Fruit fly (Drosophila melanogaster): ENCODE results near the gene subdued.

subdued gene

dm6 chr3R:19620953-19621352 is 21.6 kb downstream of the subdued start (continued):
- TF ChIP-seq chn (GFP tag; optimal IDR thresholded peaks at IDR 0.05) (no peak), Doc2 (GFP tag; IDR thresholded peaks at IDR 0.05) (no peak), D (optimal IDR thresholded peaks at IDR 0.05) (no peak), D (GFP tag; optimal IDR thresholded peaks at IDR 0.05) (no peak), Dll (GFP tag; IDR thresholded peaks at IDR 0.05; ENCODE audit: partially characterized antibody) (no peak), CG6854 (GFP tag; optimal IDR thresholded peaks at IDR 0.05) (peak; percentile 38), her (GFP tag; optimal IDR thresholded peaks at IDR 0.05) (peak; percentile 35), CG8765 (GFP tag; IDR thresholded peaks at IDR 0.05) (no peak), dm (GFP tag; optimal IDR thresholded peaks at IDR 0.05) (no peak), Xbp1 (GFP tag; optimal IDR thresholded peaks at IDR 0.05) (no peak), CG10565 (GFP tag; optimal IDR thresholded peaks at IDR 0.05) (no peak), CTCF (GFP tag; optimal IDR thresholded peaks at IDR 0.05) (peak; percentile 10), pros (GFP tag; optimal IDR thresholded peaks at IDR 0.05) (no peak), ems (GFP tag; optimal IDR thresholded peaks at IDR 0.05) (no peak), CG4282 (GFP tag; optimal IDR thresholded peaks at IDR 0.05) (no peak), CG31224 (GFP tag; IDR thresholded peaks at IDR 0.05) (no peak), ftz-f1 (GFP tag; optimal IDR thresholded peaks at IDR 0.05) (peak; percentile 42), wdn (GFP tag; IDR thresholded peaks at IDR 0.05) (no peak), CG17802 (tag; optimal IDR thresholded peaks at IDR 0.05) (no peak), ERR (GFP tag; optimal IDR thresholded peaks at IDR 0.05) (no peak), Fer3 (tag; optimal IDR thresholded peaks at IDR 0.05) (no peak), fd102C (GFP tag; optimal IDR thresholded peaks at IDR 0.05) (no peak), CG4424 (GFP tag; optimal IDR thresholded peaks at IDR 0.05) (no peak), pzg (GFP tag; optimal IDR thresholded peaks at IDR 0.05) (no peak), bbx (GFP tag; IDR thresholded peaks at IDR 0.05; ENCODE audit: partially characterized antibody) (peak; percentile 32; the same call in 1 of the 2 replicates), dmrt11E (tag; optimal IDR thresholded peaks at IDR 0.05) (no peak), ken (GFP tag; IDR thresholded peaks at IDR 0.05) (no peak), CG2202 (tag; optimal IDR thresholded peaks at IDR 0.05) (no peak), fru (optimal IDR thresholded peaks at IDR 0.05) (no peak), H2.0 (GFP tag; IDR thresholded peaks at IDR 0.05) (no peak), CG1024 (GFP tag; IDR thresholded peaks at IDR 0.05) (no peak), NC2β (GFP tag; optimal IDR thresholded peaks at IDR 0.05) (no peak), CG11085 (GFP tag; IDR thresholded peaks at IDR 0.05) (no peak), kah (GFP tag; optimal IDR thresholded peaks at IDR 0.05) (no peak), Sin3A (optimal IDR thresholded peaks at IDR 0.05) (no peak), Lhr (GFP tag; optimal IDR thresholded peaks at IDR 0.05) (no peak), CG4360 (GFP tag; IDR thresholded peaks at IDR 0.05) (no peak), CG12391 (tag; optimal IDR thresholded peaks at IDR 0.05) (no peak), tin (GFP tag; optimal IDR thresholded peaks at IDR 0.05) (no peak), dysf (GFP tag; IDR thresholded peaks at IDR 0.05) (peak; percentile 5; the same call in 1 of the 3 replicates), zfh2 (GFP tag; optimal IDR thresholded peaks at IDR 0.05) (no peak), run (tag; optimal IDR thresholded peaks at IDR 0.05) (no peak), CG11247 (GFP tag; IDR thresholded peaks at IDR 0.05) (no peak), CG9609 (GFP tag; optimal IDR thresholded peaks at IDR 0.05) (no peak), gro (GFP tag; optimal IDR thresholded peaks at IDR 0.05) (peak; percentile 44), nerfin-2 (GFP tag; IDR thresholded peaks at IDR 0.05; ENCODE audit: partially characterized antibody) (no peak), tap (tag; optimal IDR thresholded peaks at IDR 0.05) (no peak), CG18599 (GFP tag; optimal IDR thresholded peaks at IDR 0.05) (peak; percentile 2), exex (tag; optimal IDR thresholded peaks at IDR 0.05) (peak; percentile 9), Med (GFP tag) (peak; percentile 83), CG14710 (tag; optimal IDR thresholded peaks at IDR 0.05) (no peak), CG12942 (GFP tag; optimal IDR thresholded peaks at IDR 0.05) (no peak), CG6689 (GFP tag; IDR thresholded peaks at IDR 0.05) (no peak), br (optimal IDR thresholded peaks at IDR 0.05) (no peak), CG43689 (GFP tag; IDR thresholded peaks at IDR 0.05) (no peak)

All from whole organism, embryonic.